Fruit fly (Drosophila melanogaster): ENCODE data around the gene CG12099.

Gene CG12099

DNA sequence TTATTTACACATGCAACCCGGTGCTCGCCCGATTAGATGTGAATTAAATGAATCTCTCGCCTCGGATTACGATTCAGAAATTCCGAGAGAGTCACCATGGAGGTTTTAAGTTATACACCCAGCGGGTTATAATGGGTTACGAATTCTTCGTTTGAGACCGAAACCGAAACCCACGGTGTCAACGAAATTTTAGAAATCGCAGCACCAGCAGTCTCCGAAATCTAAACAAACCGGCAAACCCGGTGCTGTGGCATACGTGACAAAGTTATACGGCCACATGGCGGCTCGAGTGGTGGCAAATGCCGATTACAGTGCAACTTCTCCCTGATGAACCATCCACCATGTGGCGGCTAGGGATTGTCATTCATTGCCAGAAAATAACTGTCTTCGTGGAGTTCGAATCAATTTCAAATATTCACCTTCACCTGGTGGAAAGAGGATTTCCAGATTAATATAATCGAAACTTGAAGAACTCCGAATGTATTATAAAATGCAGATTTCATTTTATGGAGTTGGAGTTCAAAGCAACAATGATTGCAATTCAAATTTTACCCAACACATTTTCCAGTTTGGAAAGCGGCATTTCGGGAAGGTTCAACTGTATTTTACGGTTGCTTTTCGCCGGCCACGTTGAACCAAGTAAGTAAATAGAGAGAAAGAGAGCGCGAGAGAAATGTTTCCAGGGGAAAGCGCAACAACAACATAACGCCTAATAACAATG is 42.3 kb downstream of the CG12099 start (continued):
- TF ChIP-seq Trl (optimal IDR thresholded peaks at IDR 0.05) (peak; percentile 18 to 37), Trl (GFP tag; optimal IDR thresholded peaks at IDR 0.05) (peak; percentile 61), fd64A (GFP tag; optimal IDR thresholded peaks at IDR 0.05) (peak; percentile 52), CG9932 (GFP tag; IDR thresholded peaks at IDR 0.05) (peak; percentile 25; the same call in 1 of the 2 replicates), ac (GFP tag; optimal IDR thresholded peaks at IDR 0.05) (peak; percentile 6), az2 (GFP tag; optimal IDR thresholded peaks at IDR 0.05) (peak; percentile 78), CG10959 (GFP tag; IDR thresholded peaks at IDR 0.05) (peak; percentile 40; the same call in 1 of the 2 replicates), CG43689 (GFP tag; IDR thresholded peaks at IDR 0.05) (0 out of 2 replicates have a peak, but pooled peaks have one; percentile 19), chinmo (GFP tag; IDR thresholded peaks at IDR 0.05; ENCODE audit: partially characterized antibody) (no peak), CG11247 (GFP tag; IDR thresholded peaks at IDR 0.05) (no peak; the same call in 1 of the 2 replicates), jumu (GFP tag; optimal IDR thresholded peaks at IDR 0.05) (peak; percentile 52), Nf-YB (GFP tag; optimal IDR thresholded peaks at IDR 0.05) (peak; percentile 33), CG11093 (GFP tag; IDR thresholded peaks at IDR 0.05) (peak; percentile 57; the same call in 1 of the 3 replicates), h (optimal IDR thresholded peaks at IDR 0.05) (no peak), CG12942 (GFP tag; optimal IDR thresholded peaks at IDR 0.05) (peak; percentile 62), CG17802 (tag; optimal IDR thresholded peaks at IDR 0.05) (peak; percentile 28), unpg (GFP tag; optimal IDR thresholded peaks at IDR 0.05) (peak; percentile 69), yki (optimal IDR thresholded peaks at IDR 0.05) (no peak), CG7987 (GFP tag; optimal IDR thresholded peaks at IDR 0.05) (no peak), CG4424 (GFP tag; optimal IDR thresholded peaks at IDR 0.05) (peak; percentile 74), MTF-1 (GFP tag; optimal IDR thresholded peaks at IDR 0.05; ENCODE audit: borderline replicate concordance) (no peak), CG31365 (tag; optimal IDR thresholded peaks at IDR 0.05) (no peak), CG12391 (tag; optimal IDR thresholded peaks at IDR 0.05) (peak; percentile 75), bab2 (GFP tag; optimal IDR thresholded peaks at IDR 0.05) (peak; percentile 73), CG2889 (GFP tag; IDR thresholded peaks at IDR 0.05) (no peak), jigr1 (GFP tag; IDR thresholded peaks at IDR 0.05) (0 out of 3 replicates have a peak, but pooled peaks have one; percentile 37), CG18262 (tag; optimal IDR thresholded peaks at IDR 0.05) (peak; percentile 86), eyg (GFP tag; optimal IDR thresholded peaks at IDR 0.05) (peak; percentile 7), cad (GFP tag; optimal IDR thresholded peaks at IDR 0.05) (no peak), lola (GFP tag; optimal IDR thresholded peaks at IDR 0.05) (peak in 1 of 3 experiments; percentile 84), kni (GFP tag; optimal IDR thresholded peaks at IDR 0.05) (peak; percentile 84), CG15696 (tag; optimal IDR thresholded peaks at IDR 0.05) (peak; percentile 77), CG11695 (GFP tag; IDR thresholded peaks at IDR 0.05) (peak; percentile 72), CG4328 (GFP tag; optimal IDR thresholded peaks at IDR 0.05) (peak; percentile 26), Hr39 (optimal IDR thresholded peaks at IDR 0.05) (no peak), sim (GFP tag; IDR thresholded peaks at IDR 0.05) (0 out of 2 replicates have a peak, but pooled peaks have one; percentile 6), tap (tag; optimal IDR thresholded peaks at IDR 0.05) (peak; percentile 68), Six4 (GFP tag; optimal IDR thresholded peaks at IDR 0.05) (peak; percentile 68), CG4707 (GFP tag; optimal IDR thresholded peaks at IDR 0.05) (peak; percentile 34), CG6689 (GFP tag; IDR thresholded peaks at IDR 0.05) (peak; percentile 59), Elba2 (GFP tag; optimal IDR thresholded peaks at IDR 0.05) (no peak), NFAT (GFP tag; IDR thresholded peaks at IDR 0.05) (0 out of 2 replicates have a peak, but pooled peaks have one; percentile 8), Pdp1 (GFP tag; optimal IDR thresholded peaks at IDR 0.05) (peak in 1 of 2 experiments; percentile 64), Hr51 (GFP tag; optimal IDR thresholded peaks at IDR 0.05) (peak in 1 of 2 experiments; percentile 78), maf-S (GFP tag; optimal IDR thresholded peaks at IDR 0.05) (peak; percentile 31), CG15269 (tag; optimal IDR thresholded peaks at IDR 0.05) (peak; percentile 58), hbn (GFP tag; IDR thresholded peaks at IDR 0.05; ENCODE audit: partially characterized antibody) (no peak), bigmax (GFP tag; optimal IDR thresholded peaks at IDR 0.05) (no peak), CkIIα-i1 (GFP tag; IDR thresholded peaks at IDR 0.05) (no peak), CoRest (tag; optimal IDR thresholded peaks at IDR 0.05) (peak; percentile 80)
